2 worm cellular contexts compared by ENCODE assay signal in the genomic region with DNA sequence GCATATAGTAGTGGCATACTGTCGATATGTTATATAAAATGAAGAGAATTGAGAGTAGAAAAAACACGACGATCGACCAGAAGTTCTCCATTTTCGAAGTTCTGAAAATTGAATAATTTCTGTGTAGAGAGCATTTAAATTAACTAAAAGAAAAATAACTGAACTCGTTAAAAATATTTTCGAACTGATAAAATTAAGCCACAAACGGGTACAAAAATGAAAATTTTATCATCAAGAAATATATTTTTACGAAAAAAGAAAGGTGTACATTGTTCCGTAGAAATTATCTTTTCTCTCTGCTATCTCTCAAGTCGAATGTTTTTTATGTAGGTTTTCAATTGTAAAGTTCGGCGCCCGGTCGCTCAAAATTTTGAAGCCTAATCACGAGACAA.
TF ChIP-seq lines count a peak whose summit lies in the region.

Gene acl-2 (minus strand): TSS at position 101 of the 392 bp plus-strand sequence.

TF ChIP-seq in whole organism, L1 larva, 84 proteins besides CTCF, POLR2A, EP300 and RAD21:
- TF ChIP-seq blmp-1 (tag; optimal IDR thresholded peaks at IDR 0.05; lab: Kevin White, UChicago) (peak; percentile 38), skn-1 (tag; optimal IDR thresholded peaks at IDR 0.05; lab: Kevin White, UChicago) (no peak), elt-3 (tag; optimal IDR thresholded peaks at IDR 0.05; lab: Kevin White, UChicago) (peak in 1 of 6 experiments; percentile 12)

TF ChIP-seq in whole organism, L4 larva, 104 proteins besides CTCF, POLR2A, EP300 and RAD21:
- TF ChIP-seq unc-62 (GFP tag; optimal IDR thresholded peaks at IDR 0.05 in 1 of 2; lab: Kevin White, UChicago): peak in 1 of 2 experiments; percentile 42
- TF ChIP-seq unc-62 (tag; optimal IDR thresholded peaks at IDR 0.05; lab: Kevin White, UChicago): no peak
- no peak for TF ChIP-seq dmd-6 (GFP tag; IDR thresholded peaks at IDR 0.05; lab: Robert Waterston, UW)
- TF ChIP-seq daf-16 (GFP tag; optimal IDR thresholded peaks at IDR 0.05; lab: Kevin White, UChicago): no peak
- peak; percentile 46 for TF ChIP-seq daf-16 (tag; optimal IDR thresholded peaks at IDR 0.05; lab: Kevin White, UChicago)
- peak; percentile 4 for TF ChIP-seq lin-13 (GFP tag; optimal IDR thresholded peaks at IDR 0.05; lab: Kevin White, UChicago)
TF ChIP-seq in whole organism, L4 larva: peak in this region for 3.

Comparison
In these comparisons a context has a peak if more than half of its experiments do, and no peak if none do; other contexts are left out.
1. Of the 29 proteins assayed by ChIP-seq in both whole organism, L4 larva and whole organism, L1 larva: peak only in whole organism, L4 larva: lin-13; only in whole organism, L1 larva: none; in both: none; in neither: 27; mixed calls (peak in some experiments, not most) for 1.